Worm (Caenorhabditis elegans) whole organism, late embryonic: ENCODE measurements around the gene fbxc-23.

ENCODE experiments used
- C08G9.2 ChIP-seq: sonication (generic microtip); optimal IDR thresholded peaks from 2 replicates; lab custom pipeline; 2016; ENCODE audit warnings: mild to moderate bottlenecking, missing genetic modification characterization, moderate library complexity, missing compliant biosample characterization
- F13H6.1 ChIP-seq: sonication (generic microtip); optimal IDR thresholded peaks from 2 replicates; lab custom pipeline; 2016; ENCODE audit warnings: missing genetic modification characterization, missing compliant biosample characterization
- K09A11.1 ChIP-seq: sonication (generic microtip); optimal IDR thresholded peaks from 2 replicates; lab custom pipeline; 2017; ENCODE audit warnings: antibody characterized with exemption, mild to moderate bottlenecking, missing genetic modification characterization, missing compliant biosample characterization; ENCODE audit not compliant: insufficient read depth
- ahr-1 ChIP-seq: sonication (generic microtip); optimal IDR thresholded peaks from 2 replicates; lab custom pipeline; 2016; ENCODE audit warnings: missing genetic modification characterization, missing compliant biosample characterization
- ceh-14 ChIP-seq: sonication (generic microtip); optimal IDR thresholded peaks from 2 replicates; lab custom pipeline; 2016; ENCODE audit warnings: missing genotype, missing genetic modification characterization, missing compliant biosample characterization
- ceh-18 ChIP-seq: sonication (generic microtip); optimal IDR thresholded peaks from 2 replicates; lab custom pipeline; 2016; ENCODE audit warnings: missing genetic modification characterization, missing compliant biosample characterization
- ceh-22 ChIP-seq: sonication (generic microtip); optimal IDR thresholded peaks from 2 replicates; lab custom pipeline; 2017; ENCODE audit warnings: missing biosample characterization, missing genetic modification characterization
- ceh-31 ChIP-seq: sonication (generic microtip); optimal IDR thresholded peaks from 2 replicates; lab custom pipeline; 2016; ENCODE audit warnings: missing genetic modification characterization, missing compliant biosample characterization
- ceh-34 ChIP-seq: sonication (generic microtip); optimal IDR thresholded peaks from 2 replicates; lab custom pipeline; 2016; ENCODE audit warnings: mild to moderate bottlenecking, missing genetic modification characterization, missing compliant biosample characterization
- ceh-45 ChIP-seq: fragments of 200-800 bp; sonication (Bioruptor generic); IDR thresholded peaks from 2 replicates; pipeline ENCODE4 v1.3.6; 2022; ENCODE audit warnings: missing genetic modification reagents, missing genetic modification characterization, missing compliant biosample characterization
- ceh-48 ChIP-seq: sonication (generic microtip); optimal IDR thresholded peaks from 2 replicates; lab custom pipeline; 2016; ENCODE audit warnings: missing genetic modification characterization, inconsistent platforms, missing compliant biosample characterization
- ceh-6 ChIP-seq: fragments of 200-800 bp; sonication (Bioruptor generic); optimal IDR thresholded peaks from 2 replicates; lab custom pipeline; 2018; ENCODE audit warnings: mild to moderate bottlenecking, missing genetic modification characterization, missing compliant biosample characterization
- che-1 ChIP-seq: sonication (generic microtip); optimal IDR thresholded peaks from 2 replicates; lab custom pipeline; 2016; ENCODE audit warnings: mild to moderate bottlenecking, missing genetic modification characterization, missing compliant biosample characterization
- elt-2 ChIP-seq: sonication (generic microtip); optimal IDR thresholded peaks from 2 replicates; lab custom pipeline; 2016; ENCODE audit warnings: missing genetic modification reagents, missing genetic modification characterization, missing compliant biosample characterization
- fax-1 ChIP-seq: sonication (generic microtip); optimal IDR thresholded peaks from 2 replicates; lab custom pipeline; 2016; ENCODE audit warnings: missing genotype, missing genetic modification characterization, missing compliant biosample characterization
- fkh-6 ChIP-seq: sonication (generic microtip); optimal IDR thresholded peaks from 2 replicates; lab custom pipeline; 2016; ENCODE audit warnings: missing genetic modification characterization, missing compliant biosample characterization
- hlh-30 ChIP-seq: sonication (generic microtip); optimal IDR thresholded peaks from 2 replicates; lab custom pipeline; 2017; ENCODE audit warnings: antibody characterized with exemption, missing genetic modification characterization, missing compliant biosample characterization; ENCODE audit not compliant: insufficient read depth
- hlh-6 ChIP-seq: sonication (generic microtip); optimal IDR thresholded peaks from 2 replicates; lab custom pipeline; 2016; ENCODE audit warnings: missing genotype, missing genetic modification characterization, missing compliant biosample characterization
- lin-11 ChIP-seq: fragments of 200-800 bp; sonication (Bioruptor generic); optimal IDR thresholded peaks from 2 replicates; lab custom pipeline; 2018; ENCODE audit warnings: mild to moderate bottlenecking, missing genetic modification characterization, missing compliant biosample characterization
- nfya-1 ChIP-seq: sonication (generic microtip); optimal IDR thresholded peaks from 2 replicates; lab custom pipeline; 2017; ENCODE audit warnings: missing genetic modification characterization, mild to moderate bottlenecking, missing compliant biosample characterization, antibody characterized with exemption, moderate library complexity
- nhr-232 ChIP-seq: sonication (generic microtip); optimal IDR thresholded peaks from 2 replicates; lab custom pipeline; 2016; ENCODE audit warnings: missing genetic modification characterization, missing compliant biosample characterization
- npax-4 ChIP-seq: sonication (generic microtip); optimal IDR thresholded peaks from 2 replicates; lab custom pipeline; 2016; ENCODE audit warnings: missing genetic modification characterization, missing compliant biosample characterization
- pha-2 ChIP-seq: sonication (generic microtip); optimal IDR thresholded peaks from 2 replicates; lab custom pipeline; 2017; ENCODE audit warnings: mild to moderate bottlenecking, missing genetic modification characterization, missing compliant biosample characterization
- pros-1 ChIP-seq: fragments of 150-350 bp; optimal IDR thresholded peaks from 2 replicates; lab custom pipeline; 2014; ENCODE audit warnings: missing biosample characterization, missing genetic modification reagents, missing genetic modification characterization
- rnt-1 ChIP-seq: sonication (generic microtip); optimal IDR thresholded peaks from 2 replicates; lab custom pipeline; 2016; ENCODE audit warnings: missing genetic modification characterization, missing compliant biosample characterization
- tbx-2 ChIP-seq: sonication (generic microtip); optimal IDR thresholded peaks from 2 replicates; lab custom pipeline; 2016; ENCODE audit warnings: missing genetic modification characterization, missing compliant biosample characterization
- ttx-3 ChIP-seq: sonication (generic microtip); optimal IDR thresholded peaks from 2 replicates; lab custom pipeline; 2016; ENCODE audit warnings: missing genetic modification reagents, missing genetic modification characterization, missing compliant biosample characterization
- unc-3 ChIP-seq, 2 experiments: fragments of 200-800 bp in 1 of 2; sonication (Bioruptor generic) in 1 of 2; sonication (generic microtip) in 1 of 2; conservative IDR thresholded peaks in 1 of 2; optimal IDR thresholded peaks in 1 of 2; 2 replicates each; pipeline versions ENCODE4 v1.3.6 to Lab custom; 2016 to 2022; ENCODE audit warnings: missing compliant biosample characterization in 2 of 2, missing genetic modification characterization in 2 of 2, missing genetic modification reagents in 1 of 2
- unc-42 ChIP-seq: sonication (generic microtip); optimal IDR thresholded peaks from 2 replicates; lab custom pipeline; 2016; ENCODE audit warnings: missing genotype, missing genetic modification characterization, missing compliant biosample characterization
- unc-55 ChIP-seq: sonication (generic microtip); optimal IDR thresholded peaks from 2 replicates; lab custom pipeline; 2017; ENCODE audit warnings: missing biosample characterization, missing genetic modification reagents, missing genetic modification characterization
- unc-86 ChIP-seq: sonication (generic microtip); optimal IDR thresholded peaks from 2 replicates; lab custom pipeline; 2016; ENCODE audit warnings: missing genetic modification characterization, missing compliant biosample characterization
- ztf-16 ChIP-seq: sonication (generic microtip); optimal IDR thresholded peaks from 2 replicates; lab custom pipeline; 2017; ENCODE audit warnings: missing genetic modification characterization, missing compliant biosample characterization

Gene fbxc-23

DNA sequence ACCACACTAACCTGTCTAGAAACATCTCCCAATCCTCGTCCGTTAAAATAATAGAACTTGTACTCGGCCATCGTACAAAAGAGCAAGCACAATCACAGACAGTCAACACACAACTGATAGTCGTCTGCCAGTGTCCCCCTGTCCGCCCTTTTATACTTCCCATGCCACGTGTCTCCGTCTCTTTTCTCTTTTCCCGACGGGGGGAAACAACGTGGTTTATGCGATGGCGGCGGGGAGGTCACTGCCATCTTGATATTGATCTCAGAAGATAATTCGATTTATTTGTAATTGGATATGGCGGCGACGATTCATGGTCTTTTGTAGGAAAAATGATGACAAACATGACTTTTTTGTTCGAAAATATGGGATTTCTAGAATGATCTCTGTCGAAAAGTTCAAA is 13.3 kb upstream of the fbxc-23 start, which contains the start of gene gst-20:
gst-20 (minus strand) TSS at position 170 of the 400 bp plus-strand sequence.
- no peak for TF ChIP-seq pha-2 (tag; lab: Kevin White, UChicago)
- TF ChIP-seq rnt-1: peak; percentile 59
- peak; percentile 10 for TF ChIP-seq unc-55 (GFP tag; lab: Kevin White, UChicago)
- TF ChIP-seq unc-3 (GFP tag; conservative IDR thresholded peaks at IDR 0.05; lab: Robert Waterston, UW): no peak
- no peak for TF ChIP-seq unc-3 (tag; optimal IDR thresholded peaks at IDR 0.05; lab: Kevin White, UChicago)
- TF ChIP-seq ceh-6 (GFP tag; lab: Kevin White, UChicago): no peak
- no peak for TF ChIP-seq che-1 (tag; lab: Kevin White, UChicago)
- TF ChIP-seq elt-2 (tag; lab: Kevin White, UChicago): peak; percentile 10
- TF ChIP-seq ceh-34 (tag; lab: Kevin White, UChicago): no peak
- TF ChIP-seq, all 69 proteins: peak for 3

DNA sequence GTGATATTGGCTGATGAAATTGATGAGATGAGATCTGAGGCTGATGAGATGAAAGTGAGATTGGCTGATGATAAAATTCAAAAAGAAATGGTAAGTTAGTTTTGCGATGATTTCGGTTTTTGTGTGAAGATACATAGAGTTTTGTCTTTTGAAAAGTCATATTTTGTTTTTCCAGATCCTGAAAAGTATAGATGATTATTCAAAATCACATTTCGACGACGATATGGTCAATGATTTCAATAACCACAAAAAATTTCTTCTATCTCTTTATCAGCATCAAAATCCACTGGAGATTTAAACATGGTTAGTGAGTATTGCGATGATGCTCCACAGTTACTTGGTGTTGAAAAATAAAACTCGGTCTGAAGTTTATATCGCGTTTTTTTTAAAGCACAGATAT is 4.5 kb upstream of the fbxc-23 start, which contains the start of gene csp-1:
csp-1 (plus strand) TSS at position 301 of the 400 bp plus-strand sequence.
- TF ChIP-seq unc-55 (GFP tag; lab: Kevin White, UChicago) (no peak), unc-86 (tag; lab: Kevin White, UChicago) (no peak), hlh-30 (tag; lab: Kevin White, UChicago) (no peak), npax-4 (no peak), pros-1 (tag; lab: Kevin White, UChicago) (no peak)
- TF ChIP-seq, all 69 proteins: peak for 0

DNA sequence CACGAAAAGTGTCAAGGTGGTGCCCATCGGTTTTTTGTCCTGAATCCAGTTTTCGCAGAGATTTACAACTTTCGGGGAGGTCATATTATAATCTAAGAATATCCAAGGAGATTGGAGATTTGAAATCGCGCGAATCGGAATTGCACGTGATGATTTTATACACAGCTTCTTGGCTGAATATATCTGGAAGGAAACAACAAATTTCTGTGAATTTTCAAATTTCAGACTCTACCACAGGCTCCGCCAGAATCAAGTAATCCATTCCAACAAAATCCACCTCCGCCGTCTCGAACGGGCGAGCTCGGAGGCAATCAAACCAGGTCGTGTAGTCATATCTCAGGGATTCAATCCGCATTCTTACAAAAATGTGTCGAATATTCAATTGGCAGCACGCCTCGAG is 1.1 kb downstream of the fbxc-23 start:
- TF ChIP-seq ttx-3 (tag; lab: Kevin White, UChicago) (no peak), ceh-45 (GFP tag; lab: Robert Waterston, UW) (no peak), F13H6.1 (tag; lab: Kevin White, UChicago) (no peak), ceh-22 (no peak), tbx-2 (tag; lab: Kevin White, UChicago) (no peak), fax-1 (no peak)
- TF ChIP-seq, all 69 proteins: peak for 0

DNA sequence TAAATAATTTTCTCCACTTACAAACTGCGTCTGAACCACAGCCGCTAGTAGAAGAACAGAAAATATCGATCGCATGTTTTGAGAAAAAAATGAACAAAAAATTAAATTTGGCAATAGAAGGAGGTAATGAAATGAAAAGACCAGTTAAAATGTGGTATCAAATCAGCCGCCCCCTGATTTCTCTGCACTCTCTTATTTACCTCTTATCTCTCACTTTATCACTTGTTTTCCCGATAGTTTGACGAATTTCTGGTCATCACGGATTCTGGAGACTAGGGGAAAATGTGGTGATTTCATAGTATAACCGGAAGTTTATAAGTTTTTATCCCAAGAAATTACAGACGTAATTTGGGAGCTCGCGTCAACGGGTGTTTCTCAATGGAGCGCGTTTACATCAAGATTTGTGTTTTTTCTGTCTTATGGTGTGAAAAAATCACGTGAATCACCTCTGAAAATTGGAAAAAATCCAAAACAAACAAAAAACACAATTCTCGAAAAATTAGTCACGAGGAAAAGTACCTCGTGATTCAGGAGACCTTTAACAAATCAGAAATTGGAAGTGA is 2.6 kb downstream of the fbxc-23 start, which contains the start of gene clec-146:
clec-146 (minus strand) TSS at position 116 of the 563 bp plus-strand sequence.
- TF ChIP-seq hlh-30 (tag; lab: Kevin White, UChicago) (peak; percentile 23), lin-11 (no peak)

DNA sequence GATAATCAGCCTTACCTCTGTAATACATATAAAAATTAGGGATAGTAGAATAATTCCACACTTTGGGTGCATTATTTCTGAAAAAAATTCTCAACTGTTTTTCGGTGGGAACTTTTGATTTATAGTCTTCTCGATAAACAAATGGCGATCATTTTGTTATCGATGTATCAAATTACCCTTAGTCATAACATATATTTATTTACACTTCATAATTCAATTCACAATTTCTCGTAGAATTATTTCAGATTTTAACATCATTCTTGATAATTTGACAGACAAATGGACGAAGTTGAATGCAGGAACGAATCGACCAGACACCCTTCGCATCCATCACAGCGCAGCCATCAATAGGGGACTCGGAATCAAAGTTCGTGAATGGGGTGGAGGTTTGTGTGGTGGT is 5.9 kb downstream of the fbxc-23 start, which contains the start of gene clec-145:
clec-145 (minus strand) TSS at position 101 of the 400 bp plus-strand sequence.
- no peak for TF ChIP-seq fax-1

DNA sequence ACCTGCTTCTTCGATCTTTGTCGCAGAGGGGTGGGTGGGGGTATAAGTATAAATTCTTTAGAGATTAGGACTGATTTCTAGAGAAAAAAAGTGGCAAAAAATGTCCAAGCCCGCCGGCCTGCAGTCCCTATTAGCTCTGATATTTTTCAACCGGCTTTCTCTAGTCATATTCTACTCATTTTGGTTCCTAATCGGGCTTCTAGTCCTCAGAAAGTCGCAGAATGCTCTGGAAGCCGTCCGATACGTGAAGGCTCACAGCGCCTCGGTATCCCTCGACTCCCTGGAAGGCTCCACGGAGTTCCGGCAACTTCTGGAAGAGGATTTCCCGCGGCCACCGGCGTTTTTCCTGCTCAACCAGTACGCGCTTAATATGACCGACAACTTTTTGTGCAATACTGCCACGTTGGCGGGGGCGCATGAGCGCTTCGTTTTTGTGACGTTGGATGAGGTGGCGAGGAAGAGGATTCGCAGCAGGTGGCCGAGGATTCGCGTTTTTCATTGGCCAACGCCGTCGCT is 10.6 kb downstream of the fbxc-23 start, which contains the start of gene Y48E1B.8:
Y48E1B.8 (plus strand) TSS at position 51 of the 516 bp plus-strand sequence.
- TF ChIP-seq ceh-14 (tag; lab: Kevin White, UChicago): no peak
- peak; percentile 14 for TF ChIP-seq C08G9.2

DNA sequence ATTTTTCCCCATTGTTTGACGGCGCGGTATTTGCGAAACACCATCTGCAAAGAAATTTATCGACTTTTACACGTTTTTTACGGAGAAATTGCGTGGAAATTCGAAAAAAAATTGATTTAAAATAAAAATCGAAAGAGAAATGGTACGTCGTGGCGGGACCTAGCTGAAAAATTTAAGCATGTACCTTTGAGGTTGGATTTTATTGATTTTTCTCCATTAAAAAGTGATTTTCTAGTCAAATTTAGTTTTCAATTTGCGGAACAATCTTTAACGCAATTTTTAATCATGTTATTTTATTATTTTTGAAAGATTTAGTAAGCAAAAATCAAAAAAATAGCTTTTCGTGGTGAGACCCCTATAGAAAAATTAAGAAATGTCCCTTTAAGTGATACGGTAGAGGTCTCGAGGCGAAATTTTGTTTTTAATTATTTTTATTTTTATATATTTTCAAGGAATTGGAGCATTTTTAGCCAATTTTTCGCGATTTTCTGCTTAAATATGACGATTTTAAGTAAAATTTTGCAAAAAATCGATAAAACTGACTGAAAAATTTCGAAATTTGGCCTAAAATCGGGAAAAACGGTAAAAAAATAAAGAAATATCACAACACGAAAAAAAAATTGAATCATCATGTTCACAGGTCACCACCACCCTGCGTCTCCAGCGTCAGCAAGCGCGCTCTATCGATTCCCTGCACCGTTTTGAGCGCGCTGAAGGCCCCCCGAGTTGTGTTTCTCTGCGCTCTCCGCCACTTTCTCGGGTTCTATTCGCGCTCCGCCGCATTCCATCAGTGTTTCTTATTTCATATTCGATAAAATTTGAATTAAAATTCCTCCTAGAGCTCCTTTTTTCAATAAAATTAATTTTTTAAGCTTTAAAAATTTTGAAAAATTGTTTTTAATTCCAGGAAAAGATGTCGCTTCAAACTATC is 21.1 kb downstream of the fbxc-23 start, which contains the start of the genes mrpl-37 and lin-38:
mrpl-37 (minus strand) TSS at position 51 of the 931 bp plus-strand sequence.
lin-38 (plus strand) TSS at position 908 of the 931 bp plus-strand sequence.
- TF ChIP-seq ceh-31 (tag; lab: Kevin White, UChicago) (peak; percentile 70), hlh-6 (tag; lab: Kevin White, UChicago) (no peak), ceh-48 (peak; percentile 69), fkh-6 (no peak), lin-11 (no peak), ahr-1 (tag; lab: Kevin White, UChicago) (no peak), hlh-30 (tag; lab: Kevin White, UChicago) (peak; percentile 62), unc-42 (tag; lab: Kevin White, UChicago) (peak; percentile 75), tbx-2 (tag; lab: Kevin White, UChicago) (peak; percentile 50), ceh-18 (peak; percentile 33), nhr-232 (tag; lab: Kevin White, UChicago) (no peak), ztf-16 (tag; lab: Kevin White, UChicago) (no peak), unc-3 (GFP tag; conservative IDR thresholded peaks at IDR 0.05; lab: Robert Waterston, UW) (no peak), unc-3 (tag; optimal IDR thresholded peaks at IDR 0.05; lab: Kevin White, UChicago) (peak; percentile 3), ceh-34 (tag; lab: Kevin White, UChicago) (peak; percentile 52), nfya-1 (tag; lab: Kevin White, UChicago) (peak; percentile 67), K09A11.1 (no peak), pros-1 (tag; lab: Kevin White, UChicago) (peak; percentile 16)
